Worm (Caenorhabditis elegans): ENCODE results near the gene ifa-4.

ce11 chrX:4914464-4914863 lies 1.3 kb downstream of the ifa-4 start:
- TF ChIP-seq ref-1 (GFP tag; conservative IDR thresholded peaks at IDR 0.05), result no peak
- no peak for TF ChIP-seq ztf-29 (GFP tag; IDR thresholded peaks at IDR 0.05)
- TF ChIP-seq med-1 (GFP tag; optimal IDR thresholded peaks at IDR 0.05; ENCODE audit: insufficient read depth), result no peak
- TF ChIP-seq tab-1 (GFP tag; IDR thresholded peaks at IDR 0.05), result no peak
- TF ChIP-seq cog-1 (tag; optimal IDR thresholded peaks at IDR 0.05), result no peak
- no peak for TF ChIP-seq T22C8.4 (GFP tag; IDR thresholded peaks at IDR 0.05)
